Fruit fly (Drosophila melanogaster) whole organism, embryonic: ENCODE measurements around the gene PIG-B.

ENCODE experiments used
- CG11085 ChIP-seq: fragments of 200-800 bp; sonication (Bioruptor generic); IDR thresholded peaks from 2 replicates; pipeline ENCODE4 v1.3.6; 2022; ENCODE audit warnings: missing biosample characterization, missing genetic modification characterization
- CG13287 ChIP-seq: fragments of 200-800 bp; sonication (Bioruptor generic); IDR thresholded peaks from 2 replicates; pipeline ENCODE4 v1.3.6; 2022; ENCODE audit warnings: missing biosample characterization, missing genetic modification characterization; ENCODE audit not compliant: partially characterized antibody
- CG17359 ChIP-seq: fragments of 200-800 bp; sonication (Bioruptor generic); optimal IDR thresholded peaks from 3 replicates; lab custom pipeline; 2018; ENCODE audit warnings: missing biosample characterization, mild to moderate bottlenecking, missing genetic modification characterization, moderate library complexity
- CG18619 ChIP-seq: fragments of 200-800 bp; sonication (Bioruptor generic); optimal IDR thresholded peaks from 3 replicates; lab custom pipeline; 2017; ENCODE audit warnings: missing biosample characterization, mild to moderate bottlenecking, missing genetic modification characterization
- CG2199 ChIP-seq: fragments of 200-800 bp; sonication (Bioruptor generic); IDR thresholded peaks from 3 replicates; pipeline ENCODE4 v1.3.6; 2022; ENCODE audit warnings: missing biosample characterization, missing genetic modification characterization
- CG8478 ChIP-seq: fragments of >200 bp; optimal IDR thresholded peaks from 2 replicates; lab custom pipeline; 2018
- Dfd ChIP-seq, 2 experiments: fragments of >200 bp; optimal IDR thresholded peaks; 2 replicates each; lab custom pipeline; 2017; ENCODE audit warnings: missing biosample characterization in 2 of 2, missing genetic modification characterization in 2 of 2
- Doc2 ChIP-seq: fragments of 200-800 bp; sonication (Bioruptor generic); IDR thresholded peaks from 2 replicates; pipeline ENCODE4 v1.3.6; 2022; ENCODE audit warnings: missing biosample characterization, missing genetic modification characterization
- HmgZ ChIP-seq: fragments of 200-800 bp; sonication (Bioruptor generic); optimal IDR thresholded peaks from 2 replicates; lab custom pipeline; 2018; ENCODE audit warnings: missing biosample characterization, mild to moderate bottlenecking, missing genetic modification characterization
- Hmx ChIP-seq: fragments of 200-800 bp; sonication (Bioruptor generic); optimal IDR thresholded peaks from 2 replicates; lab custom pipeline; 2016; ENCODE audit warnings: missing biosample characterization, missing genetic modification characterization
- crp ChIP-seq, 2 experiments: fragments of 200-800 bp; sonication (Bioruptor generic); optimal IDR thresholded peaks; 2 replicates in 1 of 2; 3 replicates in 1 of 2; lab custom pipeline; 2017; ENCODE audit warnings: missing biosample characterization in 2 of 2, missing genetic modification characterization in 2 of 2, mild to moderate bottlenecking in 1 of 2, moderate library complexity in 1 of 2

- no peak for TF ChIP-seq CG8478
- TF ChIP-seq CG2199: no peak
- no peak for TF ChIP-seq crp (GFP tag; optimal IDR thresholded peaks at IDR 0.05; lab: Kevin White, UChicago)
- TF ChIP-seq CG17359 (tag; lab: Kevin White, UChicago): no peak
- TF ChIP-seq CG18619 (GFP tag; lab: Kevin White, UChicago): no peak
- no peak for TF ChIP-seq Doc2
- TF ChIP-seq Hmx: no peak
- TF ChIP-seq CG11085: no peak
- TF ChIP-seq CG13287 (GFP tag; lab: Robert Waterston, UW): no peak
- TF ChIP-seq HmgZ: no peak
- no peak for TF ChIP-seq Dfd (GFP tag; optimal IDR thresholded peaks at IDR 0.05; lab: Kevin White, UChicago)
Measured at dm6 chr3L:3850477-3850876, 39.4 kb downstream of the PIG-B start.
